Worm (Caenorhabditis elegans) whole organism, mixed stage, embryonic: ENCODE results near the gene R09H10.5.

Experiments used
- M03D4.4 ChIP-seq: sonication (generic microtip); optimal IDR thresholded peaks from 2 replicates; lab custom pipeline; 2017; ENCODE audit warnings: mild to moderate bottlenecking, missing genetic modification characterization, missing compliant biosample characterization
- bed-3 ChIP-seq: fragments of 200-800 bp; sonication (Bioruptor generic); optimal IDR thresholded peaks from 3 replicates; lab custom pipeline; 2018; ENCODE audit warnings: mild to moderate bottlenecking, missing genetic modification characterization, moderate library complexity, missing compliant biosample characterization
- blmp-1 ChIP-seq: fragments of 150-350 bp; optimal IDR thresholded peaks from 2 replicates; lab custom pipeline; 2014; ENCODE audit warnings: missing biosample characterization, missing genetic modification characterization
- ceh-39 ChIP-seq: fragments of 150-350 bp; optimal IDR thresholded peaks from 2 replicates; lab custom pipeline; 2014; ENCODE audit warnings: missing biosample characterization, missing genetic modification characterization
- ceh-43 ChIP-seq: fragments of 200-800 bp; sonication (Bioruptor generic); optimal IDR thresholded peaks from 2 replicates; lab custom pipeline; 2018; ENCODE audit warnings: mild to moderate bottlenecking, missing genetic modification characterization, moderate library complexity, missing compliant biosample characterization
- ceh-83 ChIP-seq: fragments of 200-800 bp; sonication (Bioruptor generic); optimal IDR thresholded peaks from 2 replicates; lab custom pipeline; 2018; ENCODE audit warnings: mild to moderate bottlenecking, missing genetic modification characterization, missing compliant biosample characterization
- ces-1 ChIP-seq: fragments of 150-350 bp; optimal IDR thresholded peaks from 2 replicates; lab custom pipeline; 2014; ENCODE audit warnings: missing biosample characterization, missing genetic modification reagents, missing genetic modification characterization
- drap-1 ChIP-seq: fragments of 200-800 bp; sonication (Bioruptor generic); optimal IDR thresholded peaks from 3 replicates; lab custom pipeline; 2018; ENCODE audit warnings: mild to moderate bottlenecking, missing genetic modification characterization, missing compliant biosample characterization
- elt-1 ChIP-seq: sonication (generic microtip); optimal IDR thresholded peaks from 2 replicates; lab custom pipeline; 2017; ENCODE audit warnings: missing genetic modification characterization, mild to moderate bottlenecking, missing compliant biosample characterization, antibody characterized with exemption, moderate library complexity, borderline replicate concordance; ENCODE audit not compliant: insufficient read depth
- elt-3 ChIP-seq: fragments of 150-350 bp; optimal IDR thresholded peaks from 2 replicates; lab custom pipeline; 2014; ENCODE audit warnings: missing biosample characterization, missing genetic modification characterization
- flh-1 ChIP-seq: fragments of 200-800 bp; sonication (Bioruptor generic); optimal IDR thresholded peaks from 2 replicates; lab custom pipeline; 2018; ENCODE audit warnings: mild to moderate bottlenecking, missing genetic modification characterization, moderate library complexity, missing compliant biosample characterization
- ham-2 ChIP-seq: fragments of 200-800 bp; sonication (Bioruptor generic); optimal IDR thresholded peaks from 2 replicates; lab custom pipeline; 2018; ENCODE audit warnings: mild to moderate bottlenecking, missing genetic modification characterization, missing compliant biosample characterization
- hlh-1 ChIP-seq: fragments of 150-350 bp; optimal IDR thresholded peaks from 2 replicates; lab custom pipeline; 2014; ENCODE audit warnings: missing biosample characterization, missing genetic modification reagents, missing genetic modification characterization
- lin-13 ChIP-seq: fragments of 150-350 bp; optimal IDR thresholded peaks from 2 replicates; lab custom pipeline; 2014; ENCODE audit warnings: missing biosample characterization, missing genetic modification characterization
- lin-32 ChIP-seq: fragments of 200-800 bp; sonication (Bioruptor generic); optimal IDR thresholded peaks from 2 replicates; lab custom pipeline; 2018; ENCODE audit warnings: mild to moderate bottlenecking, missing genetic modification characterization, missing compliant biosample characterization
- lsy-2 ChIP-seq: fragments of 150-350 bp; optimal IDR thresholded peaks from 2 replicates; lab custom pipeline; 2014; ENCODE audit warnings: missing biosample characterization, missing genetic modification characterization
- mab-5 ChIP-seq: fragments of 150-350 bp; optimal IDR thresholded peaks from 2 replicates; lab custom pipeline; 2014; ENCODE audit warnings: missing biosample characterization, missing genetic modification characterization
- mep-1 ChIP-seq: fragments of 150-350 bp; optimal IDR thresholded peaks from 2 replicates; lab custom pipeline; 2017; ENCODE audit warnings: missing biosample characterization, missing genetic modification reagents, missing genetic modification characterization, inconsistent platforms
- mls-2 ChIP-seq: sonication (generic microtip); optimal IDR thresholded peaks from 2 replicates; lab custom pipeline; 2016; ENCODE audit warnings: mild to moderate bottlenecking, missing genetic modification characterization, moderate library complexity, missing compliant biosample characterization
- nhr-12 ChIP-seq: fragments of 150-350 bp; optimal IDR thresholded peaks from 2 replicates; lab custom pipeline; 2014; ENCODE audit warnings: missing biosample characterization, missing genetic modification characterization
- nhr-2 ChIP-seq: fragments of 150-350 bp; optimal IDR thresholded peaks from 2 replicates; lab custom pipeline; 2014; ENCODE audit warnings: missing biosample characterization, missing genetic modification characterization
- nhr-237 ChIP-seq: fragments of 150-350 bp; optimal IDR thresholded peaks from 2 replicates; lab custom pipeline; 2014; ENCODE audit warnings: missing biosample characterization, missing genetic modification characterization
- nhr-76 ChIP-seq: sonication (generic microtip); optimal IDR thresholded peaks from 2 replicates; lab custom pipeline; 2017; ENCODE audit warnings: missing biosample characterization, missing genetic modification characterization
- pha-4 ChIP-seq: fragments of 150-350 bp; optimal IDR thresholded peaks from 2 replicates; lab custom pipeline; 2018; ENCODE audit warnings: missing biosample characterization, missing genetic modification reagents, missing genetic modification characterization
- sem-2 ChIP-seq: fragments of 200-800 bp; sonication (Bioruptor generic); optimal IDR thresholded peaks from 2 replicates; lab custom pipeline; 2018; ENCODE audit warnings: mild to moderate bottlenecking, missing genetic modification characterization, missing compliant biosample characterization
- snpc-4 ChIP-seq: fragments of 150-350 bp; optimal IDR thresholded peaks from 2 replicates; lab custom pipeline; 2014; ENCODE audit warnings: missing biosample characterization, missing genetic modification characterization
- tbx-8 ChIP-seq: fragments of 200-800 bp; sonication (Bioruptor generic); optimal IDR thresholded peaks from 2 replicates; lab custom pipeline; 2018; ENCODE audit warnings: mild to moderate bottlenecking, missing genetic modification characterization, moderate library complexity, missing compliant biosample characterization
- unc-120 ChIP-seq: sonication (generic microtip); optimal IDR thresholded peaks from 2 replicates; lab custom pipeline; 2017; ENCODE audit warnings: missing genetic modification characterization, missing compliant biosample characterization; ENCODE audit not compliant: poor library complexity, severe bottlenecking
- unc-39 ChIP-seq: fragments of 150-350 bp; optimal IDR thresholded peaks from 2 replicates; lab custom pipeline; 2014; ENCODE audit warnings: missing biosample characterization, missing genetic modification characterization
- unc-62 ChIP-seq: fragments of 150-350 bp; optimal IDR thresholded peaks from 2 replicates; lab custom pipeline; 2014; ENCODE audit warnings: missing biosample characterization, missing genetic modification reagents, missing genetic modification characterization
- zip-8 ChIP-seq: fragments of 150-350 bp; optimal IDR thresholded peaks from 2 replicates; lab custom pipeline; 2014; ENCODE audit warnings: missing biosample characterization, missing genetic modification characterization
- ztf-11 ChIP-seq: fragments of 150-350 bp; optimal IDR thresholded peaks from 2 replicates; lab custom pipeline; 2014; ENCODE audit warnings: missing biosample characterization, missing genetic modification characterization

Gene R09H10.5

DNA sequence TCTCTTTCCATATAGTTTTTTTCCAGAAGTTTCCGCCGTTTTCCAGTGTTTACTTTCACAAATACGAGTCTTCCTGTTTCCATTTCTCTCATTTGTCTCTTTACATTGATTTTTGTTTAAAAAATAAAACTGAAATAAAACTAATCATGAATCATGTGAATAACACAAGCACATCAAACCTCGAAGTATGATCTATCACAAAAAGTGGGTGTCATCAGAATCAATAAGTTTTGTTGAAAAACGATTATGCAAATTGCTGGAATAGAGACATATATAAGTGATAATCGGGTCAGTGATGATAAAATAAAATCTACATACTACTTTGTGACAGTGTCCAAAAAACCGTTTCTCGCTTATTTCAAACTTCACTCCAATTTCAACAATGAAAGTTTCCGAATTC lies 7.8 kb downstream of the R09H10.5 start, which contains the start of gene R09H10.7:
Gene R09H10.7, plus strand, starts transcription at position 301 of the 400 bp plus-strand sequence.
- TF ChIP-seq hlh-1 (tag; lab: Kevin White, UChicago) (no peak), tbx-8 (GFP tag; lab: Kevin White, UChicago) (no peak), unc-120 (no peak)

DNA sequence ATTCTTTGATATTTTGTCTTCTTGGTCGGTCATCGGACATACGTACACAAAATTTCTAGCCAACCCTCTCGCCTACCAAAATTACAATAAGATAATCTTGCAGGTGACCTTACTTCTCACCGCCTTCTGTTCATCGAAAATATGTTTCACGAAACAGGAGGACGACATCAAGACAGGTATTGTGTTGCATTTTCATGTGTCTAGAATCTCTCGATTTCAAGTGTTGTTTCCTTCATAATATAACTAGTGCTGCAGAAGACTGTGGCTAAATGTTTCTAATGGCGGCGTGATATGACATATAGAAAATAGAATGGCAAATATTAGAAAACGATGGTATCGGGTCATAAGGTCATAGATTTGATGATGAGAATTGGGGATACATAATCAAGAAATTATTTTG lies 11.5 kb downstream of the R09H10.5 start:
- TF ChIP-seq unc-120 (no peak), nhr-237 (tag; lab: Kevin White, UChicago) (no peak), blmp-1 (tag; lab: Kevin White, UChicago) (no peak), mep-1 (no peak), tbx-8 (GFP tag; lab: Kevin White, UChicago) (no peak), ceh-83 (GFP tag; lab: Kevin White, UChicago) (no peak), drap-1 (GFP tag; lab: Kevin White, UChicago) (no peak), unc-62 (GFP tag; lab: Kevin White, UChicago) (no peak), ham-2 (no peak), nhr-2 (tag; lab: Kevin White, UChicago) (no peak), ztf-11 (tag; lab: Kevin White, UChicago) (no peak), sem-2 (GFP tag; lab: Kevin White, UChicago) (no peak), snpc-4 (no peak), lsy-2 (tag; lab: Kevin White, UChicago) (no peak), bed-3 (GFP tag; lab: Kevin White, UChicago) (no peak), unc-39 (tag; lab: Kevin White, UChicago) (no peak), ceh-39 (tag; lab: Kevin White, UChicago) (no peak), pha-4 (tag; lab: Kevin White, UChicago) (no peak)

DNA sequence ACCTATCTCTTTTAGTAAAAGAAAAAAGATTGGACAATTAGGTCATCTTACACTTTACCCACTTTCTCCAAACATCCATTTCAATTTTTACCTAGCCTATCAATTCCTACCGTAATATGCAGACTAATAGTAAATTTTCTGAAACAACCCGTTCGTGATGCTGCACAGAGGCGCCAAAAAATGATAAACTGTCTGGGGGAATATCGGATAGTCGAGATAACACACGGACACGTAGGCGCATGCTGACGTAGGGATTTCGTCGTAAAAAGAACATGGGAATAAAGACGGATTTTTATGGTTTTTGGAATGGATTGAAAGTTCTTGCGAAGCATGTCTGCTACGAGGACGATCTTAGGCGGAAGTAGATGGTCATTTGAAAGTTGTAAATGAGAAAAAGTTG lies 12.3 kb downstream of the R09H10.5 start:
- TF ChIP-seq hlh-1 (tag; lab: Kevin White, UChicago) (no peak), unc-39 (tag; lab: Kevin White, UChicago) (no peak), ztf-11 (tag; lab: Kevin White, UChicago) (no peak), flh-1 (no peak), mab-5 (no peak), lin-13 (tag; lab: Kevin White, UChicago) (no peak), unc-62 (GFP tag; lab: Kevin White, UChicago) (no peak), nhr-237 (tag; lab: Kevin White, UChicago) (no peak), ces-1 (GFP tag; lab: Kevin White, UChicago) (no peak), lsy-2 (tag; lab: Kevin White, UChicago) (no peak), elt-1 (tag; lab: Kevin White, UChicago) (no peak), M03D4.4 (no peak), ceh-43 (GFP tag; lab: Kevin White, UChicago) (no peak), lin-32 (no peak), nhr-76 (tag; lab: Kevin White, UChicago) (no peak), blmp-1 (tag; lab: Kevin White, UChicago) (no peak), nhr-12 (no peak), elt-3 (tag; lab: Kevin White, UChicago) (no peak), ham-2 (no peak)

DNA sequence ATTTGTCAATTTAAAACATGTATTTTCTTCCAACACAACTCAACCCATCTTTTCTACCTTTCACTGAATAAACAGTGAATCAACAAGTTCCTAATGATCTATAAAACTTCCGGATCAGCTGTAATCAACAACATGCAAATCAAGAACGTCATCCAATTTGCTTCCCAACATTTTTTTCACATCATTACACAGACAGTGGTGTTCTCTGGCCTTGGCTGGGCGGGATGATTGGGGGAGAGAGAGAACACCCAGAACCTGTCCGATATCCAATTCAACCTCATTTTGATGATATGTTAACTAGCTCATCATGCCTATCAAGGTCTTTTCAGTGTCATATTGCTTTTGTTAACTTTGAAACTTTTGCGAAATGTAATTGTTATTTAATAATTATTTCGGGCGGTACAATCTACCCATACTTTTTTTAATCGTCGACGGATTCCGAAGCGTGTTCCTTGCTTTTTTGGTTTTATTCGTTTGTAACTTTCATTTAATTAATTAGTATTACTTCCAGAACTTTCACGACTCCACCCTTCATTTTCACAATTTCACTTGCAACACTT lies 13.6 kb downstream of the R09H10.5 start, which contains the start of gene ptr-14:
Gene ptr-14, plus strand, starts transcription at position 510 of the 560 bp plus-strand sequence.
- TF ChIP-seq unc-120, result no peak
- no peak for TF ChIP-seq drap-1 (GFP tag; lab: Kevin White, UChicago)
- TF ChIP-seq elt-3 (tag; lab: Kevin White, UChicago), result no peak
- no peak for TF ChIP-seq mls-2 (tag; lab: Kevin White, UChicago)
- TF ChIP-seq ztf-11 (tag; lab: Kevin White, UChicago), result no peak
- no peak for TF ChIP-seq ceh-43 (GFP tag; lab: Kevin White, UChicago)
- no peak for TF ChIP-seq lin-13 (tag; lab: Kevin White, UChicago)
- TF ChIP-seq M03D4.4, result no peak
- no peak for TF ChIP-seq unc-62 (GFP tag; lab: Kevin White, UChicago)
- no peak for TF ChIP-seq ceh-83 (GFP tag; lab: Kevin White, UChicago)
- no peak for TF ChIP-seq zip-8 (tag; lab: Kevin White, UChicago)
- TF ChIP-seq bed-3 (GFP tag; lab: Kevin White, UChicago), result no peak
